Fruit fly (Drosophila melanogaster) whole organism, embryonic: ENCODE data around the gene DCTN6-p27.

Experiments
- Aef1 ChIP-seq: fragments of 200-800 bp; sonication (Bioruptor generic); IDR thresholded peaks from 3 replicates; pipeline ENCODE4 v1.3.6; 2022; ENCODE audit warnings: missing biosample characterization, missing genetic modification characterization
- Bdp1 ChIP-seq: fragments of 200-800 bp; sonication (Bioruptor generic); optimal IDR thresholded peaks from 3 replicates; lab custom pipeline; 2016; ENCODE audit warnings: missing biosample characterization, missing genetic modification characterization
- Bteb2 ChIP-seq: fragments of 200-800 bp; sonication (Bioruptor generic); optimal IDR thresholded peaks from 2 replicates; lab custom pipeline; 2016; ENCODE audit warnings: missing biosample characterization, missing genetic modification characterization
- CG10959 ChIP-seq: fragments of 200-800 bp; sonication (Bioruptor generic); IDR thresholded peaks from 2 replicates; pipeline ENCODE4 v1.3.6; 2022; ENCODE audit warnings: missing biosample characterization, missing genetic modification characterization
- CG10979 ChIP-seq: fragments of 200-800 bp; sonication (Bioruptor generic); optimal IDR thresholded peaks from 2 replicates; lab custom pipeline; 2018; ENCODE audit warnings: missing biosample characterization, mild to moderate bottlenecking, missing genetic modification characterization, moderate library complexity
- CG11695 ChIP-seq: fragments of 200-800 bp; sonication (Bioruptor generic); IDR thresholded peaks from 3 replicates; pipeline ENCODE4 v1.3.6; 2022; ENCODE audit warnings: missing biosample characterization, missing genetic modification characterization
- CG12236 ChIP-seq: fragments of 200-800 bp; sonication (Bioruptor generic); optimal IDR thresholded peaks from 2 replicates; lab custom pipeline; 2016; ENCODE audit warnings: missing biosample characterization, missing genetic modification characterization
- CG13424 ChIP-seq: fragments of 200-800 bp; sonication (Bioruptor generic); optimal IDR thresholded peaks from 2 replicates; lab custom pipeline; 2019; ENCODE audit warnings: missing biosample characterization, mild to moderate bottlenecking, missing genetic modification characterization, moderate library complexity
- CG13775 ChIP-seq: fragments of 200-800 bp; sonication (Bioruptor generic); optimal IDR thresholded peaks from 3 replicates; lab custom pipeline; 2017; ENCODE audit warnings: missing biosample characterization, mild to moderate bottlenecking, missing genetic modification characterization
- CG14441 ChIP-seq: fragments of 200-800 bp; sonication (Bioruptor generic); IDR thresholded peaks from 2 replicates; pipeline ENCODE4 v1.3.6; 2022; ENCODE audit warnings: missing biosample characterization, missing genetic modification characterization
- CG14860 ChIP-seq: fragments of 200-800 bp; sonication (Bioruptor generic); IDR thresholded peaks from 3 replicates; pipeline ENCODE4 v1.3.6; 2022; ENCODE audit warnings: missing biosample characterization, missing genetic modification characterization; ENCODE audit not compliant: partially characterized antibody
- CG15011 ChIP-seq: fragments of 200-800 bp; sonication (Bioruptor generic); optimal IDR thresholded peaks from 3 replicates; lab custom pipeline; 2018; ENCODE audit warnings: missing biosample characterization, mild to moderate bottlenecking, missing genetic modification characterization
- CG15073 ChIP-seq: fragments of 200-800 bp; sonication (Bioruptor generic); optimal IDR thresholded peaks from 2 replicates; lab custom pipeline; 2016; ENCODE audit warnings: missing biosample characterization, missing genetic modification characterization
- CG17829 ChIP-seq: fragments of 200-800 bp; optimal IDR thresholded peaks from 2 replicates; lab custom pipeline; 2019; ENCODE audit warnings: missing biosample characterization, mild to moderate bottlenecking, missing genetic modification characterization, moderate library complexity
- CG2678 ChIP-seq: fragments of 200-800 bp; sonication (Bioruptor generic); optimal IDR thresholded peaks from 3 replicates; lab custom pipeline; 2019; ENCODE audit warnings: missing biosample characterization, mild to moderate bottlenecking, missing genetic modification characterization, moderate library complexity
- CG3281 ChIP-seq: fragments of 200-800 bp; sonication (Bioruptor generic); optimal IDR thresholded peaks from 3 replicates; lab custom pipeline; 2017; ENCODE audit warnings: missing biosample characterization, mild to moderate bottlenecking, missing genetic modification characterization
- CG3995 ChIP-seq: fragments of 200-800 bp; sonication (Bioruptor generic); optimal IDR thresholded peaks from 3 replicates; lab custom pipeline; 2016; ENCODE audit warnings: missing biosample characterization, missing genetic modification characterization
- CG42726 ChIP-seq: fragments of 200-800 bp; sonication (Bioruptor generic); IDR thresholded peaks from 2 replicates; pipeline ENCODE4 v1.3.6; 2022; ENCODE audit warnings: missing biosample characterization, missing genetic modification characterization; ENCODE audit not compliant: partially characterized antibody
- CG4424 ChIP-seq: fragments of 200-800 bp; sonication (Bioruptor generic); optimal IDR thresholded peaks from 3 replicates; lab custom pipeline; 2016; ENCODE audit warnings: missing biosample characterization, missing genetic modification characterization
- CG4820 ChIP-seq: fragments of 200-800 bp; sonication (Bioruptor generic); optimal IDR thresholded peaks from 3 replicates; lab custom pipeline; 2016; ENCODE audit warnings: missing biosample characterization, missing genetic modification characterization
- CG7987 ChIP-seq: fragments of 200-800 bp; sonication (Bioruptor generic); optimal IDR thresholded peaks from 2 replicates; lab custom pipeline; 2018; ENCODE audit warnings: missing biosample characterization, mild to moderate bottlenecking, missing genetic modification characterization, moderate library complexity
- CG8478 ChIP-seq: fragments of >200 bp; optimal IDR thresholded peaks from 2 replicates; lab custom pipeline; 2018
- CG8944 ChIP-seq: fragments of 200-800 bp; sonication (Bioruptor generic); optimal IDR thresholded peaks from 3 replicates; lab custom pipeline; 2016; ENCODE audit warnings: missing biosample characterization, missing genetic modification characterization
- Chrac-16 ChIP-seq: fragments of 200-800 bp; sonication (Bioruptor generic); optimal IDR thresholded peaks from 3 replicates; lab custom pipeline; 2016; ENCODE audit warnings: missing biosample characterization, missing genetic modification characterization
- Dfd ChIP-seq, 2 experiments: fragments of >200 bp; optimal IDR thresholded peaks; 2 replicates each; lab custom pipeline; 2017; ENCODE audit warnings: missing biosample characterization in 2 of 2, missing genetic modification characterization in 2 of 2
- Dp ChIP-seq: fragments of 200-800 bp; sonication (Bioruptor generic); optimal IDR thresholded peaks from 2 replicates; lab custom pipeline; 2018; ENCODE audit warnings: missing biosample characterization, mild to moderate bottlenecking, missing genetic modification characterization, moderate library complexity
- HHEX ChIP-seq: fragments of 200-800 bp; sonication (Bioruptor generic); optimal IDR thresholded peaks from 3 replicates; lab custom pipeline; 2017; ENCODE audit warnings: missing biosample characterization, mild to moderate bottlenecking, missing genetic modification characterization, missing genetic modification reagents
- Meics ChIP-seq: fragments of 200-800 bp; sonication (Bioruptor generic); optimal IDR thresholded peaks from 2 replicates; lab custom pipeline; 2017; ENCODE audit warnings: missing biosample characterization, mild to moderate bottlenecking, missing genetic modification characterization
- Mes4 ChIP-seq: fragments of 200-800 bp; sonication (Bioruptor generic); optimal IDR thresholded peaks from 2 replicates; lab custom pipeline; 2016; ENCODE audit warnings: missing biosample characterization, missing genetic modification characterization
- NfI ChIP-seq: fragments of 200-800 bp; sonication (Bioruptor generic); optimal IDR thresholded peaks from 3 replicates; lab custom pipeline; 2018; ENCODE audit warnings: missing biosample characterization, mild to moderate bottlenecking, missing genetic modification characterization, moderate library complexity
- PHDP ChIP-seq: fragments of 200-800 bp; sonication (Bioruptor generic); optimal IDR thresholded peaks from 3 replicates; lab custom pipeline; 2018; ENCODE audit warnings: missing biosample characterization, mild to moderate bottlenecking, missing genetic modification characterization, moderate library complexity
- Ptx1 ChIP-seq: fragments of 200-800 bp; sonication (Bioruptor generic); IDR thresholded peaks from 2 replicates; pipeline ENCODE4 v1.3.6; 2022; ENCODE audit warnings: missing biosample characterization, missing genetic modification characterization
- Rfx ChIP-seq: fragments of 200-800 bp; sonication (Bioruptor generic); IDR thresholded peaks from 2 replicates; pipeline ENCODE4 v1.3.6; 2022; ENCODE audit warnings: missing biosample characterization, missing genetic modification characterization
- Side ChIP-seq: fragments of 200-800 bp; sonication (Bioruptor generic); optimal IDR thresholded peaks from 2 replicates; lab custom pipeline; 2016; ENCODE audit warnings: missing biosample characterization, missing genetic modification characterization
- Six4 ChIP-seq: fragments of 200-800 bp; sonication (Bioruptor generic); optimal IDR thresholded peaks from 2 replicates; lab custom pipeline; 2016; ENCODE audit warnings: missing biosample characterization, missing genetic modification characterization
- Usf ChIP-seq: fragments of 200-800 bp; sonication (Bioruptor generic); optimal IDR thresholded peaks from 2 replicates; lab custom pipeline; 2017; ENCODE audit warnings: missing genotype, missing biosample characterization, missing genetic modification characterization
- al ChIP-seq: fragments of 200-800 bp; sonication (Bioruptor generic); IDR thresholded peaks from 2 replicates; pipeline ENCODE4 v1.3.6; 2022; ENCODE audit warnings: missing biosample characterization, missing genetic modification characterization
- dan ChIP-seq: fragments of 200-800 bp; sonication (Bioruptor generic); IDR thresholded peaks from 2 replicates; pipeline ENCODE4 v1.3.6; 2022; ENCODE audit warnings: missing biosample characterization, missing genetic modification characterization
- dysf ChIP-seq: fragments of 200-800 bp; sonication (Bioruptor generic); IDR thresholded peaks from 3 replicates; pipeline ENCODE4 v1.3.6; 2022; ENCODE audit warnings: missing biosample characterization, missing genetic modification characterization
- ind ChIP-seq: fragments of 200-800 bp; sonication (Bioruptor generic); optimal IDR thresholded peaks from 3 replicates; lab custom pipeline; 2016; ENCODE audit warnings: missing biosample characterization, missing genetic modification characterization
- inv ChIP-seq: fragments of 200-800 bp; sonication (Bioruptor generic); IDR thresholded peaks from 2 replicates; pipeline ENCODE4 v1.3.6; 2022; ENCODE audit warnings: missing biosample characterization, missing genetic modification characterization; ENCODE audit not compliant: partially characterized antibody
- klu ChIP-seq: fragments of 200-800 bp; sonication (Bioruptor generic); IDR thresholded peaks from 2 replicates; pipeline ENCODE4 v1.3.6; 2022; ENCODE audit warnings: missing biosample characterization, missing genetic modification characterization
- kni ChIP-seq: fragments of 200-800 bp; sonication (Bioruptor generic); optimal IDR thresholded peaks from 3 replicates; lab custom pipeline; 2017; ENCODE audit warnings: mild to moderate bottlenecking, missing biosample characterization, missing genetic modification reagents, missing genetic modification characterization
- lmd ChIP-seq: fragments of 200-800 bp; sonication (Bioruptor generic); IDR thresholded peaks from 2 replicates; pipeline ENCODE4 v1.3.6; 2022; ENCODE audit warnings: missing biosample characterization, missing genetic modification characterization
- schlank ChIP-seq: fragments of 200-800 bp; sonication (Bioruptor generic); optimal IDR thresholded peaks from 2 replicates; lab custom pipeline; 2018; ENCODE audit warnings: missing biosample characterization, mild to moderate bottlenecking, missing genetic modification characterization
- sd ChIP-seq: fragments of 200-800 bp; sonication (Bioruptor generic); optimal IDR thresholded peaks from 3 replicates; lab custom pipeline; 2018; ENCODE audit warnings: missing biosample characterization, mild to moderate bottlenecking, missing genetic modification characterization, moderate library complexity
- shn ChIP-seq: fragments of 200-800 bp; sonication (Bioruptor generic); optimal IDR thresholded peaks from 3 replicates; lab custom pipeline; 2016; ENCODE audit warnings: missing biosample characterization, missing genetic modification characterization
- so ChIP-seq: fragments of 200-800 bp; sonication (Bioruptor generic); IDR thresholded peaks from 3 replicates; pipeline ENCODE4 v1.3.6; 2022; ENCODE audit warnings: missing biosample characterization, missing genetic modification characterization
- ttk ChIP-seq: fragments of 200-800 bp; sonication (Bioruptor generic); IDR thresholded peaks from 2 replicates; pipeline ENCODE4 v2.1.2; 2022; ENCODE audit warnings: missing biosample characterization, missing genetic modification characterization
- tx ChIP-seq: fragments of 200-800 bp; sonication (Bioruptor generic); optimal IDR thresholded peaks from 2 replicates; lab custom pipeline; 2016; ENCODE audit warnings: missing biosample characterization, missing genetic modification characterization

The DCTN6-p27 gene

DNA sequence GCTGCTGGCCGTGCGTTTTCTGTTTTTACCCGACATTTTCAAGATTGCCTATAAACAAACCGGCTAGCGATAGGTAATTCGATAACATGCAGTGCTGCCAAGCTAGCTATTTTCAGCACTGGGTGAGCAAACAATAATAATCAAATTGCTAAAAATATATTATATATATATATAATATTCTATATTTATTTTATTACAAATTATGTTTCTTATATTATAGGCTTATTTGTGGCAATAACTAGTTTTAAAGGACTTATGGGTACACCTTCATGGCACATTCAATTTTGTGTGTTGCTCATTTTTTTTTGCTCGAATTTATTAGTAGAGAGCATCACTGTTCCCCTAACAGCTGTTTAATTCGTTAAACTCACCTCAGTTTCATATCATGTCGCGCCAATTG, 5.2 kb upstream of the DCTN6-p27 start (continued):
- TF ChIP-seq Bteb2 (GFP tag; lab: Kevin White, UChicago) (no peak), CG10959 (GFP tag; lab: Robert Waterston, UW) (no peak), CG8478 (lab: Kevin White, UChicago) (no peak), CG7987 (GFP tag; lab: Kevin White, UChicago) (no peak), CG2678 (tag; lab: Kevin White, UChicago) (peak; percentile 77), CG3281 (GFP tag; lab: Kevin White, UChicago) (peak; percentile 63), Ptx1 (GFP tag; lab: Robert Waterston, UW) (peak; percentile 65), CG13424 (tag; lab: Kevin White, UChicago) (peak; percentile 87), shn (GFP tag; lab: Kevin White, UChicago) (peak; percentile 13), CG13775 (GFP tag; lab: Kevin White, UChicago) (peak; percentile 64), Chrac-16 (peak; percentile 17), NfI (GFP tag; lab: Kevin White, UChicago) (peak; percentile 75), inv (GFP tag; lab: Robert Waterston, UW) (no peak), CG10979 (tag; lab: Kevin White, UChicago) (peak; percentile 59), HHEX (GFP tag; lab: Kevin White, UChicago) (peak; percentile 42), Dfd (GFP tag; optimal IDR thresholded peaks at IDR 0.05; lab: Kevin White, UChicago) (no peak), CG42726 (no peak), CG15073 (GFP tag; lab: Kevin White, UChicago) (no peak), klu (GFP tag; lab: Robert Waterston, UW) (no peak; the same call in 1 of the 2 replicates), PHDP (tag; lab: Kevin White, UChicago) (peak; percentile 71), CG17829 (tag; lab: Kevin White, UChicago) (peak; percentile 65), schlank (no peak), CG8944 (GFP tag; lab: Kevin White, UChicago) (no peak), ind (GFP tag; lab: Kevin White, UChicago) (no peak), kni (GFP tag; lab: Kevin White, UChicago) (no peak), ttk (GFP tag; lab: Robert Waterston, UW) (no peak), CG4820 (peak; percentile 35), so (no peak), Dp (GFP tag; lab: Kevin White, UChicago) (peak; percentile 66), Mes4 (GFP tag; lab: Kevin White, UChicago) (no peak), Rfx (GFP tag; lab: Robert Waterston, UW) (peak; percentile 78)

DNA sequence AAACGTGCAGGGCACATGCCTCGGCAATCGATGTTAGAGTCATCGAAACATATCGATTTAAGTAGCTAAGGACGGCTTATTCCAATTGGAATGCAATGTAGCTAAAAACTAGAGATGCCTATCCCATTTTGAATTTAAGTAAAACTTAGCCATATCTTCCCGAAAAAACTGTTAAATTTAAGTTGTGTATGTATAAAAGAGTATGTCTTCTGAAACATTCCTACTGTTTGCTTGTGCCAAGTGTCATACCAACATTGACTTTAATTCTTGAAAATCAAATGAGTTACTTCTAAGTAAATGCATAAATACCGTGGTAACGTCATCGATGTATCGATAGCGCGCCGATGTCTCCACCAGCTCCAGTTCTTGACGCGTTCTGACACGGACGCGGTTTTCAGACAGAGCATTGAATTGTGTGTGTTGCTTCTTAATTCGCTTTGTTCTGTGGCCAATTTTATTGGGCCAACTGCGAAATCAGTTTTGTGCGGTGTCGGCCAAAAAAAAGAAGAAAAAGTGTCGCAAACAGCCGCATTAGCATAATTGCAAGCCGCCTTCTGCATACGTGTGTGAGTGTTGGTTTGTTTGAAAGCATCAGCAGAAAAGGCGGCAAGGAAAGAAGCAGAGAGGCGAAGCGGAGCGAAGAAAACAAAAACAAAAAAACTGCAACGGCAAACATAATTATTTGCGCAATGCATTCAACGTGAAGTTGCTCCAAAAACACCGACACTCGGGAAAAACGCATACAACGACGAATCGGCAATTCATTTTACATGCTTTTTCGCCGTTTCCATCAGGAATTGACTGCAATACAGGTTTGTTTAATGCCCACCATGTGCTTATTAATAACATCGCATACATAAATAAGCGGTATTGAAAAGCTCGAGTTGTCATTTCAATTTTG, 1.6 kb downstream of the DCTN6-p27 start, which contains the start of gene brat:
brat (plus strand) TSS at position 352 of the 901 bp plus-strand sequence.
- TF ChIP-seq Side (GFP tag; lab: Kevin White, UChicago) = peak; percentile 71
- TF ChIP-seq CG4424 (GFP tag; lab: Kevin White, UChicago) = peak; percentile 54
- TF ChIP-seq Six4 (GFP tag; lab: Kevin White, UChicago) = peak; percentile 11
- TF ChIP-seq al (GFP tag; lab: Robert Waterston, UW) = no peak
- peak; percentile 65 for TF ChIP-seq CG3995
- TF ChIP-seq dysf (GFP tag; lab: Robert Waterston, UW) = peak; percentile 56; the same call in 1 of the 3 replicates
- no peak for TF ChIP-seq dan
- no peak for TF ChIP-seq Bdp1
- TF ChIP-seq CG12236 (GFP tag; lab: Kevin White, UChicago) = no peak
- peak; percentile 91 for TF ChIP-seq CG14860 (GFP tag; lab: Robert Waterston, UW)
- TF ChIP-seq CG4820 = peak; percentile 36
- no peak for TF ChIP-seq Usf
- TF ChIP-seq CG11695 (GFP tag; lab: Robert Waterston, UW) = 0 out of 3 replicates have a peak, but pooled peaks have one; percentile 9
- no peak for TF ChIP-seq CG15011 (GFP tag; lab: Kevin White, UChicago)
- no peak; the same call in 1 of the 2 replicates for TF ChIP-seq CG14441 (GFP tag; lab: Robert Waterston, UW)
- TF ChIP-seq sd (tag; lab: Kevin White, UChicago) = peak; percentile 99
- peak; percentile 38; the same call in 1 of the 2 replicates for TF ChIP-seq lmd
- TF ChIP-seq tx (GFP tag; lab: Kevin White, UChicago) = peak; percentile 45
- TF ChIP-seq Aef1 (GFP tag; lab: Robert Waterston, UW) = no peak
- peak; percentile 27 for TF ChIP-seq Meics (GFP tag; lab: Kevin White, UChicago)
